Fruit fly (Drosophila melanogaster) whole organism, embryonic: ENCODE measurements around the gene CG32137.

Experiments
- Atf-2 ChIP-seq: fragments of 200-800 bp; sonication (Bioruptor generic); optimal IDR thresholded peaks from 2 replicates; lab custom pipeline; 2016; ENCODE audit warnings: missing biosample characterization, missing genetic modification characterization
- Atf6 ChIP-seq: fragments of 200-800 bp; sonication (Bioruptor generic); IDR thresholded peaks from 2 replicates; pipeline ENCODE4 v1.3.6; 2022; ENCODE audit warnings: missing biosample characterization, missing genetic modification characterization
- B-H1 ChIP-seq: fragments of 200-800 bp; sonication (Bioruptor generic); IDR thresholded peaks from 3 replicates; pipeline ENCODE4 v1.3.6; 2022; ENCODE audit warnings: missing biosample characterization, missing genetic modification characterization
- Blimp-1 ChIP-seq: fragments of 200-800 bp; sonication (Bioruptor generic); optimal IDR thresholded peaks from 3 replicates; lab custom pipeline; 2018; ENCODE audit warnings: missing biosample characterization, missing genetic modification characterization, mild to moderate bottlenecking, moderate library complexity, missing genetic modification reagents
- BtbVII ChIP-seq: fragments of 200-800 bp; sonication (Bioruptor generic); optimal IDR thresholded peaks from 3 replicates; lab custom pipeline; 2017; ENCODE audit warnings: missing biosample characterization, mild to moderate bottlenecking, missing genetic modification characterization
- C15 ChIP-seq: fragments of 200-800 bp; sonication (Bioruptor generic); IDR thresholded peaks from 3 replicates; pipeline ENCODE4 v1.3.6; 2022; ENCODE audit warnings: missing biosample characterization, missing genetic modification characterization
- CG10209 ChIP-seq: fragments of 200-800 bp; sonication (Bioruptor generic); optimal IDR thresholded peaks from 3 replicates; lab custom pipeline; 2017; ENCODE audit warnings: missing biosample characterization, mild to moderate bottlenecking, missing genetic modification characterization, missing genetic modification reagents
- CG11504 ChIP-seq: fragments of 200-800 bp; sonication (Bioruptor generic); optimal IDR thresholded peaks from 3 replicates; lab custom pipeline; 2019; ENCODE audit warnings: missing biosample characterization, mild to moderate bottlenecking, missing genetic modification characterization, moderate library complexity
- CG12236 ChIP-seq: fragments of 200-800 bp; sonication (Bioruptor generic); optimal IDR thresholded peaks from 2 replicates; lab custom pipeline; 2016; ENCODE audit warnings: missing biosample characterization, missing genetic modification characterization
- CG15514 ChIP-seq: fragments of 200-800 bp; sonication (Bioruptor generic); optimal IDR thresholded peaks from 3 replicates; lab custom pipeline; 2017; ENCODE audit warnings: missing biosample characterization, missing genetic modification characterization, mild to moderate bottlenecking, moderate library complexity, missing genetic modification reagents
- CG1602 ChIP-seq: fragments of 200-800 bp; sonication (Bioruptor generic); optimal IDR thresholded peaks from 3 replicates; lab custom pipeline; 2016; ENCODE audit warnings: missing biosample characterization, missing genetic modification characterization
- CG1603 ChIP-seq: fragments of 200-800 bp; sonication (Bioruptor generic); optimal IDR thresholded peaks from 2 replicates; lab custom pipeline; 2019; ENCODE audit warnings: missing biosample characterization, mild to moderate bottlenecking, missing genetic modification characterization, moderate library complexity
- CG16815 ChIP-seq: fragments of 200-800 bp; sonication (Bioruptor generic); optimal IDR thresholded peaks from 3 replicates; lab custom pipeline; 2017; ENCODE audit warnings: missing biosample characterization, mild to moderate bottlenecking, missing genetic modification characterization
- CG17186 ChIP-seq: fragments of 200-800 bp; sonication (Bioruptor generic); optimal IDR thresholded peaks from 3 replicates; lab custom pipeline; 2017; ENCODE audit warnings: missing biosample characterization, missing genetic modification reagents, missing genetic modification characterization
- CG17385 ChIP-seq: fragments of 200-800 bp; sonication (Bioruptor generic); optimal IDR thresholded peaks from 3 replicates; lab custom pipeline; 2018; ENCODE audit warnings: missing biosample characterization, mild to moderate bottlenecking, missing genetic modification characterization
- CG2116 ChIP-seq: fragments of 200-800 bp; sonication (Bioruptor generic); optimal IDR thresholded peaks from 3 replicates; lab custom pipeline; 2018; ENCODE audit warnings: missing biosample characterization, mild to moderate bottlenecking, missing genetic modification characterization
- CG4404 ChIP-seq: fragments of 200-800 bp; sonication (Bioruptor generic); IDR thresholded peaks from 2 replicates; pipeline ENCODE4 v1.3.6; 2022; ENCODE audit warnings: missing biosample characterization, missing genetic modification characterization
- CG7271 ChIP-seq: fragments of 200-800 bp; sonication (Bioruptor generic); optimal IDR thresholded peaks from 2 replicates; lab custom pipeline; 2018; ENCODE audit warnings: missing biosample characterization, mild to moderate bottlenecking, missing genetic modification characterization, moderate library complexity
- CG9215 ChIP-seq: fragments of 200-800 bp; sonication (Bioruptor generic); IDR thresholded peaks from 2 replicates; pipeline ENCODE4 v1.3.6; 2022; ENCODE audit warnings: missing biosample characterization, missing genetic modification characterization
- D19A ChIP-seq: fragments of 200-800 bp; optimal IDR thresholded peaks from 3 replicates; lab custom pipeline; 2019; ENCODE audit warnings: missing biosample characterization, mild to moderate bottlenecking, missing genetic modification characterization, moderate library complexity
- Dll ChIP-seq: fragments of 200-800 bp; sonication (Bioruptor generic); IDR thresholded peaks from 4 replicates; pipeline ENCODE4 v1.3.6; 2022; ENCODE audit warnings: missing biosample characterization, missing genetic modification characterization; ENCODE audit not compliant: partially characterized antibody
- Doc2 ChIP-seq: fragments of 200-800 bp; sonication (Bioruptor generic); IDR thresholded peaks from 2 replicates; pipeline ENCODE4 v1.3.6; 2022; ENCODE audit warnings: missing biosample characterization, missing genetic modification characterization
- Fer1 ChIP-seq: fragments of 200-800 bp; sonication (Bioruptor generic); optimal IDR thresholded peaks from 2 replicates; lab custom pipeline; 2017; ENCODE audit warnings: missing biosample characterization, mild to moderate bottlenecking, missing genetic modification characterization
- HLH3B ChIP-seq: fragments of 200-800 bp; sonication (Bioruptor generic); IDR thresholded peaks from 2 replicates; pipeline ENCODE4 v1.3.6; 2022; ENCODE audit warnings: missing biosample characterization, missing genetic modification characterization
- Hr39 ChIP-seq: fragments of >200 bp; optimal IDR thresholded peaks from 2 replicates; lab custom pipeline; 2017
- Max ChIP-seq: fragments of 200-800 bp; sonication (Bioruptor generic); optimal IDR thresholded peaks from 2 replicates; lab custom pipeline; 2016; ENCODE audit warnings: missing biosample characterization, mild to moderate bottlenecking, missing genetic modification characterization
- Optix ChIP-seq: fragments of 200-800 bp; sonication (Bioruptor generic); IDR thresholded peaks from 3 replicates; pipeline ENCODE4 v1.3.6; 2022; ENCODE audit warnings: missing biosample characterization, missing genetic modification characterization
- Ptx1 ChIP-seq: fragments of 200-800 bp; sonication (Bioruptor generic); IDR thresholded peaks from 2 replicates; pipeline ENCODE4 v1.3.6; 2022; ENCODE audit warnings: missing biosample characterization, missing genetic modification characterization
- Stat92E ChIP-seq, 3 experiments: fragments of >200 bp in 2 of 3; fragments of 200-800 bp in 1 of 3; sonication (Bioruptor generic) in 1 of 3; optimal IDR thresholded peaks; 2 replicates each; lab custom pipeline; 2017 to 2019; ENCODE audit warnings: missing biosample characterization in 3 of 3, missing genetic modification characterization in 3 of 3, mild to moderate bottlenecking in 1 of 3, moderate library complexity in 1 of 3
- ara ChIP-seq: fragments of 200-800 bp; sonication (Bioruptor generic); IDR thresholded peaks from 2 replicates; pipeline ENCODE4 v1.3.6; 2022; ENCODE audit warnings: missing biosample characterization, missing genetic modification characterization
- ase ChIP-seq: fragments of 200-800 bp; sonication (Bioruptor generic); IDR thresholded peaks from 3 replicates; pipeline ENCODE4 v1.3.6; 2022; ENCODE audit warnings: missing biosample characterization, missing genetic modification characterization
- az2 ChIP-seq: fragments of 200-800 bp; sonication (Bioruptor generic); optimal IDR thresholded peaks from 3 replicates; lab custom pipeline; 2016; ENCODE audit warnings: missing biosample characterization, missing genetic modification characterization
- btn ChIP-seq: fragments of 200-800 bp; sonication (Bioruptor generic); optimal IDR thresholded peaks from 2 replicates; lab custom pipeline; 2016; ENCODE audit warnings: missing biosample characterization, missing genetic modification characterization
- ci ChIP-seq: fragments of 200-800 bp; sonication (Bioruptor generic); IDR thresholded peaks from 3 replicates; pipeline ENCODE4 v1.3.6; 2022; ENCODE audit warnings: missing biosample characterization, missing genetic modification characterization
- crc ChIP-seq: fragments of 200-800 bp; sonication (Bioruptor generic); optimal IDR thresholded peaks from 2 replicates; lab custom pipeline; 2016; ENCODE audit warnings: missing biosample characterization, missing genetic modification characterization
- dm ChIP-seq: fragments of 200-800 bp; sonication (Bioruptor generic); optimal IDR thresholded peaks from 3 replicates; lab custom pipeline; 2016; ENCODE audit warnings: missing biosample characterization, missing genetic modification characterization
- dysf ChIP-seq: fragments of 200-800 bp; sonication (Bioruptor generic); IDR thresholded peaks from 3 replicates; pipeline ENCODE4 v1.3.6; 2022; ENCODE audit warnings: missing biosample characterization, missing genetic modification characterization
- eve ChIP-seq, 2 experiments: fragments of >200 bp; optimal IDR thresholded peaks; 2 replicates each; lab custom pipeline; 2017; ENCODE audit warnings: missing biosample characterization in 2 of 2, missing genetic modification characterization in 2 of 2
- fd102C ChIP-seq: fragments of 200-800 bp; sonication (Bioruptor generic); optimal IDR thresholded peaks from 2 replicates; lab custom pipeline; 2018; ENCODE audit warnings: missing biosample characterization, mild to moderate bottlenecking, missing genetic modification characterization, moderate library complexity
- gcm ChIP-seq: fragments of 200-800 bp; sonication (Bioruptor generic); optimal IDR thresholded peaks from 2 replicates; lab custom pipeline; 2019; ENCODE audit warnings: missing biosample characterization, mild to moderate bottlenecking, missing genetic modification characterization, moderate library complexity
- gcm2 ChIP-seq: fragments of 200-800 bp; sonication (Bioruptor generic); optimal IDR thresholded peaks from 2 replicates; lab custom pipeline; 2016; ENCODE audit warnings: missing biosample characterization, missing genetic modification characterization
- her ChIP-seq: fragments of 200-800 bp; sonication (Bioruptor generic); optimal IDR thresholded peaks from 2 replicates; lab custom pipeline; 2016; ENCODE audit warnings: missing biosample characterization, missing genetic modification characterization
- kni ChIP-seq: fragments of 200-800 bp; sonication (Bioruptor generic); optimal IDR thresholded peaks from 3 replicates; lab custom pipeline; 2017; ENCODE audit warnings: mild to moderate bottlenecking, missing biosample characterization, missing genetic modification reagents, missing genetic modification characterization
- lola ChIP-seq, 3 experiments: fragments of >200 bp in 2 of 3; fragments of 200-800 bp in 1 of 3; sonication (Bioruptor generic) in 1 of 3; optimal IDR thresholded peaks; 2 replicates each; lab custom pipeline; 2017 to 2019; ENCODE audit warnings: missing biosample characterization in 3 of 3, missing genetic modification characterization in 3 of 3, mild to moderate bottlenecking in 1 of 3, moderate library complexity in 1 of 3
- rib ChIP-seq: fragments of 200-800 bp; sonication (Bioruptor generic); IDR thresholded peaks from 2 replicates; pipeline ENCODE4 v1.3.6; 2022; ENCODE audit warnings: missing biosample characterization, missing genetic modification characterization
- tap ChIP-seq: fragments of 200-800 bp; optimal IDR thresholded peaks from 3 replicates; lab custom pipeline; 2019; ENCODE audit warnings: missing biosample characterization, mild to moderate bottlenecking, missing genetic modification characterization, moderate library complexity
- trem ChIP-seq: fragments of 200-800 bp; optimal IDR thresholded peaks from 3 replicates; lab custom pipeline; 2019; ENCODE audit warnings: missing biosample characterization, mild to moderate bottlenecking, missing genetic modification characterization, moderate library complexity
- tup ChIP-seq: fragments of 200-800 bp; sonication (Bioruptor generic); optimal IDR thresholded peaks from 2 replicates; lab custom pipeline; 2016; ENCODE audit warnings: missing biosample characterization, mild to moderate bottlenecking, missing genetic modification characterization, moderate library complexity
- vvl ChIP-seq: fragments of 200-800 bp; sonication (Bioruptor generic); IDR thresholded peaks from 2 replicates; pipeline ENCODE4 v1.3.6; 2022; ENCODE audit warnings: missing biosample characterization, missing genetic modification characterization
- wor ChIP-seq: fragments of 200-800 bp; sonication (Bioruptor generic); IDR thresholded peaks from 2 replicates; pipeline ENCODE4 v1.3.6; 2022; ENCODE audit warnings: missing biosample characterization, missing genetic modification characterization
- z ChIP-seq: fragments of 200-800 bp; sonication (Bioruptor generic); IDR thresholded peaks from 3 replicates; pipeline ENCODE4 v1.3.6; 2022; ENCODE audit warnings: missing biosample characterization, missing genetic modification characterization

Gene CG32137

DNA sequence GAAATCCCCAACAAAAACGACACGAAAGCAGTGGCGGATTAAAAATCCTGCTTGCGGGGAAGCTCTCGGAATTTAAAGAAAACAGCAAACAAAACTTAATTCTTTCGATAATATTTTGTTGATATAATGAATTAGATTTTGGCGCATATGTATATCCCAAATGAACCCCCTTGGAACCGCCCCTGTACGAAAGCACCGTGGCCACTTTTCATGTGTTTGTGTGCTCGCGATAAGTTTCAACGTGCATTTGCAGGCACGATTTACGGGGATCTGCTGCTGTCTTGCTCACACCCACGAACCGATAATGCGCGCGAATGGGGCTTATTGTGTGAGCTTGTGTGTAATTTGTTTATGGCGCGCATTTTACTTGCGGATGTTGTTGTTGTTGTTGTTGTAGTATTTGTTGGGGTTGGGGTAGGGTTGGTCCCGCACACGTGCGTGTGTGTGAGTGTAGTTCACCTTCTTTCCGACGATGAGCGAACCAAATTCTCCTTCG, 66.0 kb downstream of the CG32137 start (continued):
- TF ChIP-seq btn (GFP tag; lab: Kevin White, UChicago) (peak; percentile 80), tup (peak; percentile 91), rib (GFP tag; lab: Robert Waterston, UW) (peak; percentile 77), D19A (tag; lab: Kevin White, UChicago) (peak; percentile 90), vvl (GFP tag; lab: Robert Waterston, UW) (peak; percentile 97), Dll (no peak), Optix (GFP tag; lab: Robert Waterston, UW) (peak; percentile 97), crc (GFP tag; lab: Kevin White, UChicago) (peak; percentile 95), Blimp-1 (GFP tag; lab: Kevin White, UChicago) (peak; percentile 94), CG15514 (GFP tag; lab: Kevin White, UChicago) (peak; percentile 91), gcm2 (GFP tag; lab: Kevin White, UChicago) (peak; percentile 94), ase (GFP tag; lab: Robert Waterston, UW) (peak; percentile 90), Atf-2 (GFP tag; lab: Kevin White, UChicago) (peak; percentile 95), trem (tag; lab: Kevin White, UChicago) (peak; percentile 81), az2 (GFP tag; lab: Kevin White, UChicago) (peak; percentile 95), Atf6 (GFP tag; lab: Robert Waterston, UW) (peak; percentile 92), z (GFP tag; lab: Robert Waterston, UW) (no peak), fd102C (peak; percentile 3), ara (peak; percentile 91), CG1602 (GFP tag; lab: Kevin White, UChicago) (peak; percentile 93), tap (tag; lab: Kevin White, UChicago) (peak; percentile 95), lola (GFP tag; optimal IDR thresholded peaks at IDR 0.05; lab: Kevin White, UChicago) (peak in 1 of 3 experiments; percentile 77), CG4404 (peak; percentile 74), CG12236 (peak; percentile 88), Doc2 (GFP tag; lab: Robert Waterston, UW) (peak; percentile 87), CG2116 (GFP tag; lab: Kevin White, UChicago) (peak; percentile 58), CG1603 (tag; lab: Kevin White, UChicago) (peak; percentile 96), HLH3B (GFP tag; lab: Robert Waterston, UW) (peak; percentile 98), dm (GFP tag; lab: Kevin White, UChicago) (peak; percentile 94), CG9215 (GFP tag; lab: Robert Waterston, UW) (peak; percentile 87), Stat92E (GFP tag; optimal IDR thresholded peaks at IDR 0.05; lab: Kevin White, UChicago) (peak in 1 of 3 experiments; percentile 51), CG17385 (GFP tag; lab: Kevin White, UChicago) (peak; percentile 91), B-H1 (peak; percentile 95), her (GFP tag; lab: Kevin White, UChicago) (peak; percentile 91), CG10209 (GFP tag; lab: Kevin White, UChicago) (peak; percentile 95), kni (peak; percentile 88), gcm (GFP tag; lab: Kevin White, UChicago) (peak; percentile 92), CG17186 (GFP tag; lab: Kevin White, UChicago) (peak; percentile 72), ci (GFP tag; lab: Robert Waterston, UW) (peak; percentile 98), wor (GFP tag; lab: Robert Waterston, UW) (peak; percentile 93), eve (GFP tag; optimal IDR thresholded peaks at IDR 0.05; lab: Kevin White, UChicago) (no peak), C15 (GFP tag; lab: Robert Waterston, UW) (peak; percentile 83; the same call in 2 of the 3 replicates), Fer1 (peak; percentile 94), Hr39 (lab: Kevin White, UChicago) (no peak), Ptx1 (peak; percentile 91), CG11504 (peak; percentile 96), BtbVII (GFP tag; lab: Kevin White, UChicago) (peak; percentile 92), Max (peak; percentile 92), dysf (GFP tag; lab: Robert Waterston, UW) (peak; percentile 95), CG7271 (peak; percentile 21), CG16815 (peak; percentile 85)
